Worm (Caenorhabditis elegans): Measurements from ENCODE around the gene emb-4.

ce11 chrV:18848578-18848977, 46.2 kb downstream of the emb-4 start:
- TF ChIP-seq pqm-1 (tag; optimal IDR thresholded peaks at IDR 0.05) (no peak), nhr-28 (tag; optimal IDR thresholded peaks at IDR 0.05) (no peak), ceh-62 (tag; optimal IDR thresholded peaks at IDR 0.05) (no peak), snpc-4 (tag; optimal IDR thresholded peaks at IDR 0.05) (no peak), dmd-6 (GFP tag; IDR thresholded peaks at IDR 0.05) (no peak), madf-9 (GFP tag; conservative IDR thresholded peaks at IDR 0.05) (no peak), daf-12 (tag; optimal IDR thresholded peaks at IDR 0.05) (no peak), ama-1 (optimal IDR thresholded peaks at IDR 0.05) (no peak)
